Fruit fly (Drosophila melanogaster) whole organism, prepupa: ENCODE measurements around the gene CG5877.

ENCODE experiments used
- Blimp-1 ChIP-seq: fragments of 200-800 bp; sonication (Bioruptor generic); optimal IDR thresholded peaks from 3 replicates; lab custom pipeline; 2017; ENCODE audit warnings: missing biosample characterization, missing genetic modification characterization, mild to moderate bottlenecking, moderate library complexity, missing genetic modification reagents
- CG10631 ChIP-seq: fragments of 200-800 bp; sonication (Bioruptor generic); optimal IDR thresholded peaks from 2 replicates; lab custom pipeline; 2016; ENCODE audit warnings: missing biosample characterization, missing genetic modification characterization
- CG10669 ChIP-seq: fragments of 200-800 bp; sonication (Bioruptor generic); optimal IDR thresholded peaks from 3 replicates; lab custom pipeline; 2018; ENCODE audit warnings: missing biosample characterization, mild to moderate bottlenecking, missing genetic modification characterization, moderate library complexity
- CG15336 ChIP-seq: fragments of 200-800 bp; sonication (Bioruptor generic); IDR thresholded peaks from 2 replicates; pipeline ENCODE4 v1.3.6; 2022; ENCODE audit warnings: missing biosample characterization, missing genetic modification characterization
- CG3032 ChIP-seq: fragments of 200-800 bp; optimal IDR thresholded peaks from 2 replicates; lab custom pipeline; 2019; ENCODE audit warnings: missing biosample characterization, mild to moderate bottlenecking, missing genetic modification characterization, moderate library complexity
- CG6163 ChIP-seq: fragments of 200-800 bp; sonication (Bioruptor generic); IDR thresholded peaks from 3 replicates; pipeline ENCODE4 v1.3.6; 2022; ENCODE audit warnings: missing biosample characterization, missing genetic modification characterization
- CG6792 ChIP-seq: fragments of 200-800 bp; sonication (Bioruptor generic); optimal IDR thresholded peaks from 3 replicates; lab custom pipeline; 2016; ENCODE audit warnings: missing biosample characterization, missing genetic modification characterization
- CG8319 ChIP-seq: fragments of 200-800 bp; sonication (Bioruptor generic); optimal IDR thresholded peaks from 3 replicates; lab custom pipeline; 2016; ENCODE audit warnings: missing biosample characterization, missing genetic modification characterization
- CG8632 ChIP-seq: fragments of 200-800 bp; sonication (Bioruptor generic); optimal IDR thresholded peaks from 3 replicates; lab custom pipeline; 2016; ENCODE audit warnings: missing biosample characterization, missing genetic modification characterization
- CG9139 ChIP-seq: fragments of 200-800 bp; sonication (Bioruptor generic); optimal IDR thresholded peaks from 3 replicates; lab custom pipeline; 2017; ENCODE audit warnings: missing biosample characterization, mild to moderate bottlenecking, missing genetic modification characterization
- Ets96B ChIP-seq: fragments of 200-800 bp; optimal IDR thresholded peaks from 2 replicates; lab custom pipeline; 2019; ENCODE audit warnings: missing biosample characterization, mild to moderate bottlenecking, missing genetic modification characterization, moderate library complexity
- Gug ChIP-seq: fragments of 200-800 bp; sonication (Bioruptor generic); IDR thresholded peaks from 2 replicates; pipeline ENCODE4 v1.3.6; 2022; ENCODE audit warnings: missing biosample characterization, missing genetic modification characterization
- OdsH ChIP-seq: fragments of 200-800 bp; sonication (Bioruptor generic); optimal IDR thresholded peaks from 3 replicates; lab custom pipeline; 2016; ENCODE audit warnings: missing biosample characterization, missing genetic modification characterization
- Sox15 ChIP-seq: fragments of 200-800 bp; sonication (Bioruptor generic); optimal IDR thresholded peaks from 3 replicates; lab custom pipeline; 2016; ENCODE audit warnings: missing biosample characterization, missing genetic modification characterization
- acj6 ChIP-seq: fragments of 200-800 bp; sonication (Bioruptor generic); optimal IDR thresholded peaks from 3 replicates; lab custom pipeline; 2016; ENCODE audit warnings: missing biosample characterization, missing genetic modification characterization
- eg ChIP-seq: fragments of 200-800 bp; sonication (Bioruptor generic); IDR thresholded peaks from 3 replicates; pipeline ENCODE4 v1.3.6; 2022; ENCODE audit warnings: missing biosample characterization, missing genetic modification characterization
- pdm3 ChIP-seq: fragments of 200-800 bp; sonication (Bioruptor generic); optimal IDR thresholded peaks from 3 replicates; lab custom pipeline; 2016; ENCODE audit warnings: missing biosample characterization, missing genetic modification characterization
- ss ChIP-seq, 2 experiments: fragments of 200-800 bp; sonication (Bioruptor generic); optimal IDR thresholded peaks; 2 replicates in 1 of 2; 3 replicates in 1 of 2; lab custom pipeline; 2017 to 2018; ENCODE audit warnings: mild to moderate bottlenecking in 2 of 2, missing biosample characterization in 2 of 2, missing genetic modification characterization in 2 of 2, moderate library complexity in 1 of 2
- svp ChIP-seq: fragments of 200-800 bp; sonication (Bioruptor generic); peaks from one replicate; lab custom pipeline; 2016; ENCODE audit warnings: missing biosample characterization, missing genetic modification characterization

Gene CG5877

dm6 chrX:15342017-15342416 is 49.2 kb downstream of the CG5877 start, which contains the start of gene CG9123:
TSS of gene CG9123 (minus strand) at chrX:15342117.
- TF ChIP-seq CG8319 (GFP tag; lab: Kevin White, UChicago) = no peak
- no peak for TF ChIP-seq Ets96B (tag; lab: Kevin White, UChicago)
- TF ChIP-seq ss (GFP tag; optimal IDR thresholded peaks at IDR 0.05; lab: Kevin White, UChicago) = no peak
- no peak for TF ChIP-seq eg (GFP tag; lab: Robert Waterston, UW)
- no peak for TF ChIP-seq CG6163
- no peak for TF ChIP-seq CG3032 (tag; lab: Kevin White, UChicago)
- TF ChIP-seq CG10631 = no peak
- TF ChIP-seq, all 60 proteins: peak for 0

dm6 chrX:15344473-15345331 is 51.9 kb downstream of the CG5877 start, which contains the start of the genes CG12608 and Prp5:
TSS of gene CG12608 (minus strand) at chrX:15344625.
TSS of gene Prp5 (plus strand) at chrX:15345169.
- TF ChIP-seq pdm3 (GFP tag; lab: Kevin White, UChicago) = no peak
- TF ChIP-seq CG8632 (GFP tag; lab: Kevin White, UChicago) = no peak
- no peak for TF ChIP-seq Sox15 (GFP tag; lab: Kevin White, UChicago)
- no peak for TF ChIP-seq CG10669 (GFP tag; lab: Kevin White, UChicago)
- TF ChIP-seq acj6 = no peak
- no peak for TF ChIP-seq CG6792 (GFP tag; lab: Kevin White, UChicago)
- TF ChIP-seq CG15336 = no peak
- peak; percentile 27 for TF ChIP-seq CG10631
- TF ChIP-seq ss (GFP tag; optimal IDR thresholded peaks at IDR 0.05; lab: Kevin White, UChicago) = no peak
- TF ChIP-seq CG6163 = peak; percentile 21; the same call in 1 of the 3 replicates
- no peak for TF ChIP-seq Gug
- TF ChIP-seq CG3032 (tag; lab: Kevin White, UChicago) = no peak
- TF ChIP-seq CG9139 (GFP tag; lab: Kevin White, UChicago) = no peak
- TF ChIP-seq svp (GFP tag; lab: Kevin White, UChicago) = peak; percentile 34
- peak; percentile 5 for TF ChIP-seq OdsH (GFP tag; lab: Kevin White, UChicago)
- TF ChIP-seq Blimp-1 (GFP tag; lab: Kevin White, UChicago) = no peak
